Worm (Caenorhabditis elegans): Measurements from ENCODE around the gene gln-6.

Gene gln-6

DNA sequence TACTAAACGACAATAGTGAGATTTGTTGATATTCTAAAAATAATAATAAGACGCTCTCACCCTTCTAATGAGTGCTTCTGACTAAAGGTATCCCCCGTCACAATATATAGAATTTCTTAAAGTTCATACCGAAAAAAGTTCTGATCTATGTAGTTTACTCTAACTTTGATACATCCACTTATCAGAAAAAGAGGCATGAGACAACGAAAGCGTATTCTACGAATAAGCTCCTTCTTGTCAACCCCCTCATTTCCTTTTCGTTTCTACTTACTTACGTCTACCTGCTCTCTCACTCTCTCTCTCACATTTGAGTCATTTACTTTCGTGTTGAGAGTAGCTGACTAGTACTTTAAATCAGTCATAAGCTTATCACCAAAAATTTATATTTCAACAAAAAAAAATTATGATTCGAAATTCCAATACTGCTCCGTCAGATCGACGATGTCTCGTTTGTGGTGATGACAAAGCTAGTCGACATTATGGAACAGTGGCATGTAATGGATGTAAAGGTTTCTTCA, 15.2 kb downstream of the gln-6 start:
- TF ChIP-seq W03F9.2 (tag; optimal IDR thresholded peaks at IDR 0.05) (no peak), dao-5 (tag; optimal IDR thresholded peaks at IDR 0.05) (no peak), him-1 (tag; optimal IDR thresholded peaks at IDR 0.05) (no peak)

DNA sequence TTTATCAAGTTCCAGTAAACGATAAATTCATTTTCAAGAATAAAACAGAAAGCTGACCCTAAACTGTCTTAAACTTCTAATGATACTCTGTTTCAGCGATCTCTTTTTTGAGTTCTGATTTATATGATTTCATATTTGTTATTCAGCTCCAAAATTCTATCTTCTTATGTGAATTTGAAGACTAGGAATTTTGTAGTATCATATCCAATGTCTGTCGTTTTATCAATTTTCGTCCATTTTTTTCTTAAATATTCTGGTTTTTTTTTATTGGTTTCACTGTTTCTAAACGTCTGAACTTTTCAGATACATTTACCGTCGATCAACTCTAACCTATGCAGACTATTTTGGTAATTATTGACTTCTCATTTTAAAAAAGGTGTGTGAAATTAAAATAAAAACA, 15.8 kb downstream of the gln-6 start, which contains the start of the genes nhr-138 and C28D4.18:
Gene nhr-138 (plus strand): TSS at position 304 of the 400 bp plus-strand sequence.
Gene C28D4.18 (plus strand): TSS at position 333 of the 400 bp plus-strand sequence.
- TF ChIP-seq him-1 (tag; optimal IDR thresholded peaks at IDR 0.05) (no peak), W03F9.2 (tag; optimal IDR thresholded peaks at IDR 0.05) (no peak), dao-5 (tag; optimal IDR thresholded peaks at IDR 0.05) (no peak)

DNA sequence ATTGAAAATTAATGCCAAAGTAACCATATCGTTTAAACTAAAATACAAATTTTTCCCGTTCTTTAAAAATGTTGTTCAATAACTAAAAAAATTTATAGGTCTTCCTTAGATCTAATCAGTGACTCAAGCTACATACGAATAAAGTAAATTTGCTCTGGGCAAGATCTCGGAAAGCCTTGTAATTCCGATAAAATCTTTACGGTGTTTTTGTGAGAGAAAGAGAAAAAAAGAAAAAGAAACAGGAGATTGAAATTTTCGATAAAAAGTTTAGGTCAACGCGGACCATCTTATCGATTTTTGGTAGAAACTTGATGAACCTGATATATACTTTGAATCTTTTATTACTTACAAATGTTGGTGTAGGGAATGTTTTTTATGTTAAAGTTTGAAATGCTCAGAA, 17.5 kb downstream of the gln-6 start:
- TF ChIP-seq W03F9.2 (tag; optimal IDR thresholded peaks at IDR 0.05), result no peak
- no peak for TF ChIP-seq dao-5 (tag; optimal IDR thresholded peaks at IDR 0.05)
- no peak for TF ChIP-seq him-1 (tag; optimal IDR thresholded peaks at IDR 0.05)

DNA sequence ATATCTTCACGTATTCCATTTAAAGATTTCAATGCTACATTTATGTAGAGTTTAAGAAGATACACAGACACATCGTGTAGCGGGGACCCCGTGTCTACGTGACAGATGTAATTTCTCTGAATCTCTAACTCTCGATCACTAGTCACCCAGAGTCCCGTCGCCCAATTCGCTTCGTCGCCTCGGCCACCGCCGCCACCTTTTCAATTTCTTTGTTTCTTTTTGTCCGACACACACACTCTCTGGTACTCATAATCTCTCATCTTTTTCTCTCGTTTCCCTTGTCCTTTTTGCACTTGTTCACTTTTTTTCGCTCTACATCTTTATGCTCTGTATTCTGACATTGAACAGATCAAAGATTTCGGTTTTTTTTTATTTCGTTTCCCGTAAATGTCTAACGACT, 22.3 kb downstream of the gln-6 start:
- no peak for TF ChIP-seq him-1 (tag; optimal IDR thresholded peaks at IDR 0.05)
- peak; percentile 25 for TF ChIP-seq W03F9.2 (tag; optimal IDR thresholded peaks at IDR 0.05)
- TF ChIP-seq dao-5 (tag; optimal IDR thresholded peaks at IDR 0.05), result no peak

DNA sequence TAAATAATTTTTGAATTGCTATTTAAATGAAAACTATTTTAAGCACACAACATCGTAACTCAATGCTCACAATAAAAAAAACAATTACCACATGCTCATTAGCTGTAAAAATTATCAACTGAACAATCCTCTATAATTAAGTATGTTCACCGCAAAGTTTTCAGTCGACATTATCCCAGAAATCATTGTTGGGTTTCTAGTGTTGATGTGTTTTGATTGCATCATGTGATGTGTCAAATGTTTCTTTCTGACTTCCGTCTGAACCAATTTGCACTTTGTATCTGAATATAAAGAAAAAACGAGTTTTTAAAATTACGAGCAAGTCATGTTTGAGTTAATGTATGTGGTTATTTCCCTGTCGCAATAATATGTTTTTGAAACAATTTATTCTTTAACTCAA, 22.9 kb downstream of the gln-6 start:
- TF ChIP-seq him-1 (tag; optimal IDR thresholded peaks at IDR 0.05), result no peak
- TF ChIP-seq dao-5 (tag; optimal IDR thresholded peaks at IDR 0.05), result no peak
- no peak for TF ChIP-seq W03F9.2 (tag; optimal IDR thresholded peaks at IDR 0.05)

DNA sequence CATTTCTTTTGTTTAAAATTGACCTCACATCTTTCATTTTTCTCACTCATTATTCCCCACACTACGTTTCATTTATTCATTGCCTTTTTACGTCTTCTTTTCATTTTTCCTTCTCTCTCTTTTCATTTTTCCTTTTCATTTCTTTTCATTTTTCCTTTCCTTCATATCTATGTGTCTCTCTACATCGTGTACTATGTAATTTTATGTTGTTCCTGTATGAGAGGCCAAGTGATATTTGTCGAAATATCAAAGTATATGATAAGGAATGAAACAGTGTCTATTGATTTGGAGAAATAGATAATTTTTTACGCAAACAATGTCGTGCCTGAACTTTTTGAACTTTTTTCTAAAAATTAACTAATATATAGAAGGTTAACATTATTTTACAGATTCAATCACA, 24.2 kb downstream of the gln-6 start:
- no peak for TF ChIP-seq him-1 (tag; optimal IDR thresholded peaks at IDR 0.05)
- no peak for TF ChIP-seq W03F9.2 (tag; optimal IDR thresholded peaks at IDR 0.05)
- TF ChIP-seq dao-5 (tag; optimal IDR thresholded peaks at IDR 0.05), result no peak

DNA sequence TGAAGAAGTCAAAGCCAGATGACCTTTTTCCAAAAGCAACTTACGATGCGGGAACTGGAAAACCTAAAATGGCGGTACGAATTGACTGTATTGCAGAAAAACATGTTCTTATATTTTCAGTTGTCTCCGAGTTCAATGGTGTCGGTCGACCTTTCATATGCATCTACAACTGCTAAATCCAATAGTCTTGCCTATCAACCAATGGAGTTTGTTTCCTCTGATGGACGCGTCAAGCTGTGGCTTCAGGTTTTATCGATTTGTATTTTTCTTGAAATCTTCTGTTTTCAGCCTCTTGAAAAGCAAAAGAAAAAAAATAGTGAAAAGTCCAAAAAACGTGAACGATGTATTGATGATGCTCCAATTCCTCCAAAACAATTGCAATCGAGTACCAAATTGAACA, 26.4 kb downstream of the gln-6 start:
- no peak for TF ChIP-seq him-1 (tag; optimal IDR thresholded peaks at IDR 0.05)
- no peak for TF ChIP-seq dao-5 (tag; optimal IDR thresholded peaks at IDR 0.05)
- TF ChIP-seq W03F9.2 (tag; optimal IDR thresholded peaks at IDR 0.05), result no peak

DNA sequence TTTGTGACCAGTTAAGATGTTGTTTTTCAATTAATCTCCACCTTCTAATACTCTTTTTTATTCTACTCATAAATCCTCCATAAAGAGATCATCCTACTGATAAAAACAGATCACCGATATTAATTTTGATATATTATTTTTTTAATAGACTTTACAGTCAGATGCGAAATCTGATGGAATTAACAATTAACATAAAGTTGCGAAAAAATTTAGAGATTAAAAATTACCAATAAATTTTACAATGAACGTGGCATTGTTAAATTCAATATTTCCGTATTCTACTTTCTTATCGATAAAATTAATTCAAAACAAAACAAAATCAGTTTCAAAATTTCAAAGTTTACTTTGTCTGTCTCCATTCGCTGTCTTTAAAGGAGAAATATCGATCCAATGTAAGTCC, 27.9 kb downstream of the gln-6 start, which contains the start of gene K01H12.4:
Gene K01H12.4 (plus strand): TSS at position 301 of the 400 bp plus-strand sequence.
- TF ChIP-seq him-1 (tag; optimal IDR thresholded peaks at IDR 0.05) (no peak), dao-5 (tag; optimal IDR thresholded peaks at IDR 0.05) (no peak), W03F9.2 (tag; optimal IDR thresholded peaks at IDR 0.05) (no peak)

DNA sequence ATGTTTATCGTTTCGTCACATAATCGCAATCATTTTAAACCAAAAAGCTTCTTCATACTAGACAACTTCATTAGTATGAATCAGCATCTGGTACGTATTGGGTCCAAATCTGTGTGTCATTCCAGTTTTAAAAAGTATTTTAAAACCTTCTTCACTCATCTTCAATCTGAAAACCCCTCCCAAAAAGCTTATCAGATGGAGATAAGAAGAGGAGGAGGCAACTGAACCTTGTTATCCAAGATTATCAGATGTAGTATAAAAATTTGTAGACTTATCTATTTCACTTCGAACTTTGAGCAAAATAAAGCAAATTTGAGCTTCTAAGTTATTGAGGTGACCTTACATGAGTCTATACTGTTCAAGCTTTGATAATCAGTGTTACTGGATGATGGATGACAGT, 30.8 kb downstream of the gln-6 start, which contains the start of gene nhr-38:
Gene nhr-38 (plus strand): TSS at position 301 of the 400 bp plus-strand sequence.
- TF ChIP-seq dao-5 (tag; optimal IDR thresholded peaks at IDR 0.05), result no peak

DNA sequence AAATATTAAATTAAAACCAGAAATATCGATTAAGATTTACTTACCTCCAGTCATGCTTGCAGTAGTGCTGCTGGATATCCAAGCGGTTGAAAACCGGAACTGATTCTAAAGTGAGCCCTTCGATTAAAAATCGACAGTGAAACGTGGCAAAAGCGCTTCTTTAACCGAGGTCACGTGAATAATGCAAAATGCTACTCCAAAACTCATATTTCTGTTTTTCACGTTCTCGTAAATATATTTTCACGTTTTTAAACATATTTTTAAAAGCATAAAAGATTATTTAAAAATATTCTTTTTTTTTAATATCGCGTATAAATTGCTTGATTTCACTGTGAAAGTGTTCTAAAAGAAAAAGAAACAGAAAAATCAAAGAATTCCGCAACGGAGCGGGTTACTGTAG, 31.5 kb downstream of the gln-6 start, which contains the start of gene ant-1.3:
Gene ant-1.3 (minus strand): TSS at position 101 of the 400 bp plus-strand sequence.
- no peak for TF ChIP-seq dao-5 (tag; optimal IDR thresholded peaks at IDR 0.05)

DNA sequence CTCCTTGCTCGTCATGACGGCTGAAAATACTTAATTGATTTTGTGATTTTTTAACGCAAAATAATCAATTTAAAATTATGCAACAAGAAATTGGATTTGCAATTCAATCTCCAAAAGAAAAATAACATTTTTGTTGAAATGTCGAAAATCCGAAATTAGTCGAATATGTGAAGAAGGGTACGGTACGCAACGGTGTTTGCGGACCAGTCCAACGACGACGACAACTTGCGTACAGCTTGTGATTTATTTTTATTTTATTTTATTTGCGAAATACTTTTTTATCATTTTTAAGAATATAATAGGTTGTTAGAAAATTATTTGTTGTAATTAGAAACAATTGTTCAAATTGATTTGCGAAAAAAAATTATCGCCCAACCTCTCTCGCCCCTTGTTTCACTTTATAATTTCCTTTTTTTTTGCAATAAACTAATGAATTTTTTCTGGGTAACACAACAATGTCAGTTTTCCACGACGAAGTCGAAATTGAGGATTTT, 34.0 kb downstream of the gln-6 start, which contains the start of the genes dcaf-1 and dph-3:
Gene dcaf-1 (minus strand): TSS at position 20 of the 494 bp plus-strand sequence.
Gene dph-3 (plus strand): TSS at position 444 of the 494 bp plus-strand sequence.
- no peak for TF ChIP-seq dao-5 (tag; optimal IDR thresholded peaks at IDR 0.05)
- peak; percentile 60 for TF ChIP-seq W03F9.2 (tag; optimal IDR thresholded peaks at IDR 0.05)

DNA sequence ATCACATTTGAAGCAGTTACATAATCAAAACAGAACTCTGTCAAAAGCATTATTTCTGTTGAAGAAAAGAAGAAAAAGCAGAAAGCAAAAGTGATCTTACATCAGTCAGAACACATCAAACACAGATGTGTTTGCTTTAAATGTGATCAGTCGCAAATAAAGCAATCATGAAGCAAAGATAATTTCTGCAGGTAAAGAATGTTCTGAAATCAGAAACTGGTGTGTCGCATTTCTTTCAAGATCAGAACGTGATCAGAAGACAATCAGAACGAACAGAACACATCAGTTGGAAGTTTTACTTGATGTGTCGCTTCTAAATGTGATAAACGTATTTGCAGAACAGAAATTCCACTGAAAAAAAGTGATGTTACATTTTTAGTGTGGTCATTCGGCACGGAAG, 41.6 kb downstream of the gln-6 start:
- TF ChIP-seq him-1 (tag; optimal IDR thresholded peaks at IDR 0.05) (no peak), dao-5 (tag; optimal IDR thresholded peaks at IDR 0.05) (no peak), W03F9.2 (tag; optimal IDR thresholded peaks at IDR 0.05) (no peak)

DNA sequence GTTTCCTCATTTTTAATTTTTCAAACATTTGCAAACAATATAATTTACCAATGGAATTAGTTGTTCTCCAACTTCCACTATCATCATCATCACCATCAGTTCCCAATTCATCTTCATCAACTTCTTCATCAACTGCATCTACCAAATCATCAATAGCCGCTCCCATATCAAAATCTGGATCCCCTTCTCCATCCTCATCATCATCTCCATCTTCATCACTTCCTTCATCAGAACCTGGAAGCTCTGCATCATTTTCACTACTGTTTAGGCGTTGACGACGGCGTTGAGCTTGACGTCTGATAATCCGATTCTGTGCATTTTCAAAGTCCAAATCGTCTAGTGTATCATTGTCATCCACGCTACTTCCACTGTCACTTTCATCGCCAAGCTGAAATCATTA, 42.8 kb downstream of the gln-6 start:
- no peak for TF ChIP-seq dao-5 (tag; optimal IDR thresholded peaks at IDR 0.05)
- TF ChIP-seq W03F9.2 (tag; optimal IDR thresholded peaks at IDR 0.05), result no peak
- no peak for TF ChIP-seq him-1 (tag; optimal IDR thresholded peaks at IDR 0.05)

DNA sequence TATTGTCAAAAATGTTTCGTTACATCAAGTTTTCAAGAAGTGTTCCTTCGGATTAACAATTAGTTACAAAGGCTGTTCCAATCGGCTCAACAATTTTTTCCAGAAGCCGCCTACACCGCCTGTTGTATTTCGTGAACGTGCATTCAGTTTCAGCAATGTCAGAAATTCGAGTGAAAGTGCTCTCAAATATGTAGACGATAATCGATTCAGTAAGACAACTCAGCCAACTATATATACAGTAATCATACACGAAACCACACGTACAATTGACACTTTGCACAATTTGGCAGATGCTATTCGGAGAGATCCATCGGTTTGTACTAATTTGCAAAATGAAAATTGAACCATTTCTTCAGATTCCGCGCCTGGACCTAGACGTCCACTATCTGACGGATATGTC, 44.2 kb downstream of the gln-6 start:
- no peak for TF ChIP-seq W03F9.2 (tag; optimal IDR thresholded peaks at IDR 0.05)
- no peak for TF ChIP-seq him-1 (tag; optimal IDR thresholded peaks at IDR 0.05)
- no peak for TF ChIP-seq dao-5 (tag; optimal IDR thresholded peaks at IDR 0.05)

DNA sequence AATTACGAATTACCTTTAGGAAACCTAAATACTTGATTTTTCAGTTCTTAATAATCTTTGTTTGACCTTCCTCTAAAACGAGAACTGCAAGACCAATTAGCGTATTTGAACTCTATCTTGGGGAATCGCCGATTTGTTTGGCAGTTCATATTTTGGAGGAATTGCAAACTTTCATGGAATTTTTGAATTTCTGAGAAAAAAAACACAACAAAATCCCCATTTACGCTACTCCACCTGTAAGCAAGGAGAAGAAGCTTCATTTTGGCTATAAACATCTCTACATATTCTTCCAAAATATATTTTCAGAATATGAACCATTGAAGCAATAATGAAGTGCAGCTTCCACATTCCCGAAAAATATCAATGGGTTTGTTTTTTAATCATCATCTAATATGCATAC, 47.8 kb downstream of the gln-6 start, which contains the start of gene twk-9:
Gene twk-9 (plus strand): TSS at position 301 of the 400 bp plus-strand sequence.
- TF ChIP-seq W03F9.2 (tag; optimal IDR thresholded peaks at IDR 0.05) (no peak), dao-5 (tag; optimal IDR thresholded peaks at IDR 0.05) (no peak), him-1 (tag; optimal IDR thresholded peaks at IDR 0.05) (no peak)
